Worm (Caenorhabditis elegans) whole organism, mixed stage, embryonic: ENCODE results near the gene dab-1.

Experiments used
- elt-3 ChIP-seq: fragments of 150-350 bp; optimal IDR thresholded peaks from 2 replicates; lab custom pipeline; 2014; ENCODE audit warnings: missing biosample characterization, missing genetic modification characterization
- nhr-12 ChIP-seq: fragments of 150-350 bp; optimal IDR thresholded peaks from 2 replicates; lab custom pipeline; 2014; ENCODE audit warnings: missing biosample characterization, missing genetic modification characterization
- nhr-76 ChIP-seq: sonication (generic microtip); optimal IDR thresholded peaks from 2 replicates; lab custom pipeline; 2017; ENCODE audit warnings: missing biosample characterization, missing genetic modification characterization
- pha-4 ChIP-seq: fragments of 150-350 bp; optimal IDR thresholded peaks from 2 replicates; lab custom pipeline; 2018; ENCODE audit warnings: missing biosample characterization, missing genetic modification reagents, missing genetic modification characterization
- snpc-4 ChIP-seq: fragments of 150-350 bp; optimal IDR thresholded peaks from 2 replicates; lab custom pipeline; 2014; ENCODE audit warnings: missing biosample characterization, missing genetic modification characterization
- unc-120 ChIP-seq: sonication (generic microtip); optimal IDR thresholded peaks from 2 replicates; lab custom pipeline; 2017; ENCODE audit warnings: missing genetic modification characterization, missing compliant biosample characterization; ENCODE audit not compliant: poor library complexity, severe bottlenecking

- TF ChIP-seq nhr-12 (tag; lab: Kevin White, UChicago) (no peak), pha-4 (tag; lab: Kevin White, UChicago) (no peak), nhr-76 (tag; lab: Kevin White, UChicago) (no peak), snpc-4 (tag; lab: Kevin White, UChicago) (no peak), unc-120 (no peak), elt-3 (no peak)
These were observed 42.4 kb downstream of the dab-1 start, which contains the start of gene srdh-1 for ce11 chrII:8264619-8265018.
